1 fruit fly cellular context compared by ENCODE assay signal in genomic region chr3R:31550910-31551309, dm6.
A peak's percentile ranks its signal among the peaks of the same experiment; 100 is the strongest.
TF ChIP-seq lines count a peak whose summit lies in the region.

No protein-coding gene starts in this region.

TF ChIP-seq in whole organism, embryonic, 481 proteins besides CTCF, POLR2A, EP300 and RAD21 (continued from another document and continues in another):
- no peak for TF ChIP-seq jumu (GFP tag; optimal IDR thresholded peaks at IDR 0.05; lab: Kevin White, UChicago)
- TF ChIP-seq CG6683 (GFP tag; optimal IDR thresholded peaks at IDR 0.05; lab: Kevin White, UChicago): no peak
- TF ChIP-seq kah (GFP tag; optimal IDR thresholded peaks at IDR 0.05; lab: Kevin White, UChicago): no peak
- TF ChIP-seq CG17612 (GFP tag; IDR thresholded peaks at IDR 0.05; lab: Robert Waterston, UW): no peak
- peak; percentile 76 for TF ChIP-seq CG3407 (GFP tag; optimal IDR thresholded peaks at IDR 0.05; lab: Kevin White, UChicago)
- TF ChIP-seq mirr (GFP tag; optimal IDR thresholded peaks at IDR 0.05; lab: Kevin White, UChicago): peak; percentile 25
- no peak for TF ChIP-seq Mrtf (GFP tag; IDR thresholded peaks at IDR 0.05; lab: Robert Waterston, UW)
- TF ChIP-seq CG7987 (GFP tag; optimal IDR thresholded peaks at IDR 0.05; lab: Kevin White, UChicago): peak; percentile 74
- no peak for TF ChIP-seq al (GFP tag; IDR thresholded peaks at IDR 0.05; lab: Robert Waterston, UW)
- no peak for TF ChIP-seq Fer1 (GFP tag; optimal IDR thresholded peaks at IDR 0.05; lab: Kevin White, UChicago)
- no peak for TF ChIP-seq sima (GFP tag; optimal IDR thresholded peaks at IDR 0.05; lab: Kevin White, UChicago)
- no peak for TF ChIP-seq sisA (GFP tag; IDR thresholded peaks at IDR 0.05; lab: Robert Waterston, UW)
- no peak for TF ChIP-seq CG16813 (GFP tag; IDR thresholded peaks at IDR 0.05; lab: Robert Waterston, UW; ENCODE audit: partially characterized antibody)
- no peak for TF ChIP-seq H15 (GFP tag; IDR thresholded peaks at IDR 0.05; lab: Robert Waterston, UW)
- TF ChIP-seq Jarid2 (GFP tag; optimal IDR thresholded peaks at IDR 0.05; lab: Kevin White, UChicago): peak; percentile 43
- TF ChIP-seq pho (GFP tag; optimal IDR thresholded peaks at IDR 0.05; lab: Kevin White, UChicago): no peak
- no peak for TF ChIP-seq Nf-YC (tag; optimal IDR thresholded peaks at IDR 0.05; lab: Kevin White, UChicago)
- TF ChIP-seq Meics (GFP tag; optimal IDR thresholded peaks at IDR 0.05; lab: Kevin White, UChicago): no peak
- TF ChIP-seq cato (GFP tag; optimal IDR thresholded peaks at IDR 0.05; lab: Kevin White, UChicago; ENCODE audit: borderline replicate concordance): peak; percentile 43
- TF ChIP-seq Rfx (GFP tag; IDR thresholded peaks at IDR 0.05; lab: Robert Waterston, UW): no peak
- no peak for TF ChIP-seq C15 (GFP tag; IDR thresholded peaks at IDR 0.05; lab: Robert Waterston, UW)
- peak; percentile 30 for TF ChIP-seq Mad (GFP tag; optimal IDR thresholded peaks at IDR 0.05; lab: Kevin White, UChicago)
- TF ChIP-seq CG7928 (GFP tag; optimal IDR thresholded peaks at IDR 0.05; lab: Kevin White, UChicago): no peak
- TF ChIP-seq Mes4 (GFP tag; optimal IDR thresholded peaks at IDR 0.05; lab: Kevin White, UChicago): peak; percentile 63
- TF ChIP-seq Deaf1 (tag; optimal IDR thresholded peaks at IDR 0.05; lab: Kevin White, UChicago): no peak
- no peak for TF ChIP-seq mld (GFP tag; IDR thresholded peaks at IDR 0.05; lab: Robert Waterston, UW; ENCODE audit: partially characterized antibody)
- TF ChIP-seq CG11696 (GFP tag; IDR thresholded peaks at IDR 0.05; lab: Robert Waterston, UW): no peak
- peak; percentile 20 for TF ChIP-seq pnt (GFP tag; optimal IDR thresholded peaks at IDR 0.05; lab: Kevin White, UChicago)
- no peak for TF ChIP-seq ken (GFP tag; IDR thresholded peaks at IDR 0.05; lab: Robert Waterston, UW)
- TF ChIP-seq tio (GFP tag; optimal IDR thresholded peaks at IDR 0.05; lab: Kevin White, UChicago): peak; percentile 5
- no peak for TF ChIP-seq mam (GFP tag; optimal IDR thresholded peaks at IDR 0.05; lab: Kevin White, UChicago)
- TF ChIP-seq Dip2 (GFP tag; IDR thresholded peaks at IDR 0.05; lab: Robert Waterston, UW): no peak
- TF ChIP-seq CG11398 (GFP tag; optimal IDR thresholded peaks at IDR 0.05; lab: Kevin White, UChicago): peak; percentile 76
- no peak for TF ChIP-seq Ets97D (GFP tag; optimal IDR thresholded peaks at IDR 0.05; lab: Kevin White, UChicago)
- TF ChIP-seq scrt (GFP tag; optimal IDR thresholded peaks at IDR 0.05; lab: Kevin White, UChicago): no peak
- TF ChIP-seq CG34422 (GFP tag; IDR thresholded peaks at IDR 0.05; lab: Robert Waterston, UW): no peak
- TF ChIP-seq NC2β (GFP tag; optimal IDR thresholded peaks at IDR 0.05; lab: Kevin White, UChicago): peak; percentile 66
- peak; percentile 32 for TF ChIP-seq caup (GFP tag; optimal IDR thresholded peaks at IDR 0.05; lab: Kevin White, UChicago; ENCODE audit: severe bottlenecking)
- TF ChIP-seq Pdp1 (GFP tag; optimal IDR thresholded peaks at IDR 0.05; lab: Kevin White, UChicago): peak in 1 of 2 experiments; percentile 48
- no peak for TF ChIP-seq zen2 (GFP tag; IDR thresholded peaks at IDR 0.05; lab: Robert Waterston, UW; ENCODE audit: partially characterized antibody)
- no peak for TF ChIP-seq HmgD (GFP tag; optimal IDR thresholded peaks at IDR 0.05; lab: Kevin White, UChicago)
- peak; percentile 67 for TF ChIP-seq CG10979 (tag; optimal IDR thresholded peaks at IDR 0.05; lab: Kevin White, UChicago)
- TF ChIP-seq dimm (GFP tag; IDR thresholded peaks at IDR 0.05; lab: Robert Waterston, UW): no peak
- TF ChIP-seq CG2875 (GFP tag; optimal IDR thresholded peaks at IDR 0.05; lab: Kevin White, UChicago): peak; percentile 70
- peak; percentile 10 for TF ChIP-seq tin (GFP tag; optimal IDR thresholded peaks at IDR 0.05; lab: Kevin White, UChicago)
- peak; percentile 10 for TF ChIP-seq CG9876 (GFP tag; optimal IDR thresholded peaks at IDR 0.05; lab: Kevin White, UChicago)
- TF ChIP-seq shn (GFP tag; optimal IDR thresholded peaks at IDR 0.05; lab: Kevin White, UChicago): no peak
- TF ChIP-seq NFAT (GFP tag; IDR thresholded peaks at IDR 0.05; lab: Robert Waterston, UW): no peak
- peak; percentile 59 for TF ChIP-seq Nf-YB (GFP tag; optimal IDR thresholded peaks at IDR 0.05; lab: Kevin White, UChicago)
- TF ChIP-seq trh (GFP tag; optimal IDR thresholded peaks at IDR 0.05; lab: Kevin White, UChicago): peak; percentile 3
- TF ChIP-seq CG9609 (GFP tag; optimal IDR thresholded peaks at IDR 0.05; lab: Kevin White, UChicago): peak; percentile 34
- peak; percentile 99 for TF ChIP-seq fd102C (GFP tag; optimal IDR thresholded peaks at IDR 0.05; lab: Kevin White, UChicago)
- peak; percentile 11 for TF ChIP-seq CG3065 (GFP tag; optimal IDR thresholded peaks at IDR 0.05; lab: Kevin White, UChicago)
- no peak for TF ChIP-seq Ada2b (GFP tag; IDR thresholded peaks at IDR 0.05; lab: Robert Waterston, UW)
- peak; percentile 60 for TF ChIP-seq CG17359 (tag; optimal IDR thresholded peaks at IDR 0.05; lab: Kevin White, UChicago)
- TF ChIP-seq fru (optimal IDR thresholded peaks at IDR 0.05; lab: Kevin White, UChicago): no peak
- peak; percentile 30; the same call in 1 of the 2 replicates for TF ChIP-seq E2f2 (GFP tag; IDR thresholded peaks at IDR 0.05; lab: Robert Waterston, UW)
- TF ChIP-seq hkb (optimal IDR thresholded peaks at IDR 0.05; lab: Kevin White, UChicago): no peak
- peak; percentile 32; the same call in 1 of the 2 replicates for TF ChIP-seq hkb (GFP tag; IDR thresholded peaks at IDR 0.05; lab: Robert Waterston, UW)
- TF ChIP-seq CG33213 (GFP tag; optimal IDR thresholded peaks at IDR 0.05; lab: Kevin White, UChicago): peak; percentile 63
- TF ChIP-seq CG8765 (GFP tag; IDR thresholded peaks at IDR 0.05; lab: Robert Waterston, UW): no peak
- no peak for TF ChIP-seq slou (GFP tag; optimal IDR thresholded peaks at IDR 0.05; lab: Kevin White, UChicago)
- TF ChIP-seq aop (GFP tag; IDR thresholded peaks at IDR 0.05; lab: Robert Waterston, UW): no peak
- TF ChIP-seq esg (GFP tag; conservative IDR thresholded peaks at IDR 0.05; lab: Robert Waterston, UW): no peak
- TF ChIP-seq CG32772 (GFP tag; IDR thresholded peaks at IDR 0.05; lab: Robert Waterston, UW): no peak
- TF ChIP-seq CG8089 (GFP tag; optimal IDR thresholded peaks at IDR 0.05; lab: Kevin White, UChicago): peak; percentile 78
- TF ChIP-seq Xbp1 (GFP tag; optimal IDR thresholded peaks at IDR 0.05; lab: Kevin White, UChicago): no peak
- TF ChIP-seq dmrt11E (tag; optimal IDR thresholded peaks at IDR 0.05; lab: Kevin White, UChicago): peak; percentile 90
- peak; percentile 45 for TF ChIP-seq her (GFP tag; optimal IDR thresholded peaks at IDR 0.05; lab: Kevin White, UChicago)
- TF ChIP-seq Hr51 (GFP tag; optimal IDR thresholded peaks at IDR 0.05; lab: Kevin White, UChicago): peak in 1 of 2 experiments; percentile 61
- no peak for TF ChIP-seq crol (GFP tag; IDR thresholded peaks at IDR 0.05; lab: Robert Waterston, UW)
- TF ChIP-seq Rx (GFP tag; IDR thresholded peaks at IDR 0.05; lab: Robert Waterston, UW): no peak
- TF ChIP-seq CG10321 (GFP tag; IDR thresholded peaks at IDR 0.05; lab: Robert Waterston, UW): no peak
- TF ChIP-seq twi (tag; optimal IDR thresholded peaks at IDR 0.05; lab: Kevin White, UChicago): peak; percentile 57
- no peak for TF ChIP-seq HLH4C (GFP tag; IDR thresholded peaks at IDR 0.05; lab: Robert Waterston, UW; ENCODE audit: partially characterized antibody)
- TF ChIP-seq lola (GFP tag; optimal IDR thresholded peaks at IDR 0.05; lab: Kevin White, UChicago): peak in 1 of 3 experiments; percentile 83
- peak; percentile 29 for TF ChIP-seq CG12744 (GFP tag; optimal IDR thresholded peaks at IDR 0.05; lab: Kevin White, UChicago)
- TF ChIP-seq D19B (GFP tag; optimal IDR thresholded peaks at IDR 0.05; lab: Kevin White, UChicago): no peak
- no peak for TF ChIP-seq rib (GFP tag; IDR thresholded peaks at IDR 0.05; lab: Robert Waterston, UW)
- peak; percentile 27 for TF ChIP-seq salm (tag; optimal IDR thresholded peaks at IDR 0.05; lab: Kevin White, UChicago)
- TF ChIP-seq vfl (GFP tag; optimal IDR thresholded peaks at IDR 0.05; lab: Kevin White, UChicago): no peak
- TF ChIP-seq odd (GFP tag; optimal IDR thresholded peaks at IDR 0.05; lab: Kevin White, UChicago): peak; percentile 77
- no peak for TF ChIP-seq ato (GFP tag; IDR thresholded peaks at IDR 0.05; lab: Robert Waterston, UW; ENCODE audit: partially characterized antibody)
- no peak for TF ChIP-seq gt (GFP tag; IDR thresholded peaks at IDR 0.05; lab: Robert Waterston, UW)
- TF ChIP-seq chn (GFP tag; optimal IDR thresholded peaks at IDR 0.05; lab: Kevin White, UChicago): no peak
- no peak for TF ChIP-seq D (optimal IDR thresholded peaks at IDR 0.05; lab: Kevin White, UChicago)
- peak; percentile 73 for TF ChIP-seq D (GFP tag; optimal IDR thresholded peaks at IDR 0.05; lab: Kevin White, UChicago)
- TF ChIP-seq ATbp (GFP tag; optimal IDR thresholded peaks at IDR 0.05; lab: Kevin White, UChicago): peak; percentile 76
- TF ChIP-seq CG10267 (tag; optimal IDR thresholded peaks at IDR 0.05; lab: Kevin White, UChicago): peak; percentile 70
- no peak for TF ChIP-seq Doc3 (GFP tag; IDR thresholded peaks at IDR 0.05; lab: Robert Waterston, UW; ENCODE audit: partially characterized antibody)
- TF ChIP-seq Atf-2 (GFP tag; optimal IDR thresholded peaks at IDR 0.05; lab: Kevin White, UChicago): peak; percentile 50
- TF ChIP-seq unc-4 (GFP tag; IDR thresholded peaks at IDR 0.05; lab: Robert Waterston, UW; ENCODE audit: partially characterized antibody): no peak
- peak; percentile 62 for TF ChIP-seq bab2 (GFP tag; optimal IDR thresholded peaks at IDR 0.05; lab: Kevin White, UChicago)
- TF ChIP-seq seq (GFP tag; IDR thresholded peaks at IDR 0.05; lab: Robert Waterston, UW): no peak
- TF ChIP-seq Lim3 (GFP tag; IDR thresholded peaks at IDR 0.05; lab: Robert Waterston, UW): no peak
- TF ChIP-seq h (optimal IDR thresholded peaks at IDR 0.05; lab: Kevin White, UChicago): no peak
- TF ChIP-seq CoRest (tag; optimal IDR thresholded peaks at IDR 0.05; lab: Kevin White, UChicago): peak; percentile 47
- TF ChIP-seq Blimp-1 (GFP tag; optimal IDR thresholded peaks at IDR 0.05; lab: Kevin White, UChicago): peak; percentile 62
- no peak for TF ChIP-seq crp (GFP tag; optimal IDR thresholded peaks at IDR 0.05; lab: Kevin White, UChicago)
- peak; percentile 53 for TF ChIP-seq CG18619 (GFP tag; optimal IDR thresholded peaks at IDR 0.05; lab: Kevin White, UChicago)
- TF ChIP-seq grn (GFP tag; optimal IDR thresholded peaks at IDR 0.05; lab: Kevin White, UChicago): peak; percentile 59
- TF ChIP-seq Myb (GFP tag; optimal IDR thresholded peaks at IDR 0.05; lab: Kevin White, UChicago): no peak
- TF ChIP-seq HHEX (GFP tag; optimal IDR thresholded peaks at IDR 0.05; lab: Kevin White, UChicago): peak; percentile 61
- TF ChIP-seq dysf (GFP tag; IDR thresholded peaks at IDR 0.05; lab: Robert Waterston, UW): no peak
- TF ChIP-seq YL-1 (GFP tag; optimal IDR thresholded peaks at IDR 0.05; lab: Kevin White, UChicago): peak; percentile 68
- TF ChIP-seq vvl (GFP tag; IDR thresholded peaks at IDR 0.05; lab: Robert Waterston, UW): peak; percentile 43; the same call in 1 of the 2 replicates
- peak; percentile 58; the same call in 1 of the 2 replicates for TF ChIP-seq CG1024 (GFP tag; IDR thresholded peaks at IDR 0.05; lab: Robert Waterston, UW)
- no peak for TF ChIP-seq lov (optimal IDR thresholded peaks at IDR 0.05; lab: Kevin White, UChicago)
- peak; percentile 78 for TF ChIP-seq lov (GFP tag; IDR thresholded peaks at IDR 0.05; lab: Robert Waterston, UW)
- no peak for TF ChIP-seq tx (GFP tag; optimal IDR thresholded peaks at IDR 0.05; lab: Kevin White, UChicago)
- TF ChIP-seq chm (GFP tag; IDR thresholded peaks at IDR 0.05; lab: Robert Waterston, UW): peak; percentile 80; the same call in 1 of the 2 replicates
- no peak for TF ChIP-seq Hr39 (optimal IDR thresholded peaks at IDR 0.05; lab: Kevin White, UChicago)
- TF ChIP-seq CG17829 (tag; optimal IDR thresholded peaks at IDR 0.05; lab: Kevin White, UChicago): peak; percentile 53
- no peak for TF ChIP-seq sr (GFP tag; IDR thresholded peaks at IDR 0.05; lab: Robert Waterston, UW)
- peak; percentile 28 for TF ChIP-seq disco-r (GFP tag; optimal IDR thresholded peaks at IDR 0.05; lab: Kevin White, UChicago)
- TF ChIP-seq Stat92E (GFP tag; optimal IDR thresholded peaks at IDR 0.05; lab: Kevin White, UChicago): no peak
- peak; percentile 16 for TF ChIP-seq CG12299 (tag; optimal IDR thresholded peaks at IDR 0.05; lab: Kevin White, UChicago)
- TF ChIP-seq CG4730 (GFP tag; IDR thresholded peaks at IDR 0.05; lab: Robert Waterston, UW): no peak
- TF ChIP-seq Hey (tag; optimal IDR thresholded peaks at IDR 0.05; lab: Kevin White, UChicago): no peak
- TF ChIP-seq Ets65A (GFP tag; lab: Kevin White, UChicago): no peak
- TF ChIP-seq Dek (tag; optimal IDR thresholded peaks at IDR 0.05; lab: Kevin White, UChicago): no peak
- TF ChIP-seq lbe (GFP tag; optimal IDR thresholded peaks at IDR 0.05; lab: Kevin White, UChicago): no peak
- no peak for TF ChIP-seq pros (GFP tag; optimal IDR thresholded peaks at IDR 0.05; lab: Kevin White, UChicago)
- TF ChIP-seq CG17361 (GFP tag; IDR thresholded peaks at IDR 0.05; lab: Robert Waterston, UW): peak; percentile 59; the same call in 2 of the 3 replicates
- no peak for TF ChIP-seq Scr (GFP tag; IDR thresholded peaks at IDR 0.05; lab: Robert Waterston, UW; ENCODE audit: partially characterized antibody)
- peak; percentile 36 for TF ChIP-seq btn (GFP tag; optimal IDR thresholded peaks at IDR 0.05; lab: Kevin White, UChicago)
- TF ChIP-seq slp2 (GFP tag; optimal IDR thresholded peaks at IDR 0.05; lab: Kevin White, UChicago): no peak
- no peak for TF ChIP-seq CG7372 (GFP tag; IDR thresholded peaks at IDR 0.05; lab: Robert Waterston, UW)
- TF ChIP-seq CG2129 (GFP tag; IDR thresholded peaks at IDR 0.05; lab: Robert Waterston, UW; ENCODE audit: partially characterized antibody): no peak
- no peak for TF ChIP-seq CG10366 (GFP tag; IDR thresholded peaks at IDR 0.05; lab: Robert Waterston, UW)
- no peak for TF ChIP-seq hb (GFP tag; IDR thresholded peaks at IDR 0.05; lab: Robert Waterston, UW; ENCODE audit: partially characterized antibody)
- no peak for TF ChIP-seq ro (GFP tag; IDR thresholded peaks at IDR 0.05; lab: Robert Waterston, UW)
- peak; percentile 98 for TF ChIP-seq CG15696 (tag; optimal IDR thresholded peaks at IDR 0.05; lab: Kevin White, UChicago)
- no peak for TF ChIP-seq nom (GFP tag; optimal IDR thresholded peaks at IDR 0.05; lab: Kevin White, UChicago)
- TF ChIP-seq BEAF-32 (GFP tag; optimal IDR thresholded peaks at IDR 0.05; lab: Kevin White, UChicago): no peak
- peak; percentile 8 for TF ChIP-seq CG7786 (GFP tag; optimal IDR thresholded peaks at IDR 0.05; lab: Kevin White, UChicago)
